Fruit fly (Drosophila melanogaster) whole organism, embryonic: ENCODE results near the gene mthl2.

Source experiments
- Blimp-1 ChIP-seq: fragments of 200-800 bp; sonication (Bioruptor generic); optimal IDR thresholded peaks from 3 replicates; lab custom pipeline; 2018; ENCODE audit warnings: missing biosample characterization, missing genetic modification characterization, mild to moderate bottlenecking, moderate library complexity, missing genetic modification reagents
- CG11093 ChIP-seq: fragments of 200-800 bp; sonication (Bioruptor generic); IDR thresholded peaks from 3 replicates; pipeline ENCODE4 v1.3.6; 2022; ENCODE audit warnings: missing biosample characterization, missing genetic modification characterization
- CG11696 ChIP-seq: fragments of 200-800 bp; sonication (Bioruptor generic); IDR thresholded peaks from 2 replicates; pipeline ENCODE4 v1.3.6; 2022; ENCODE audit warnings: missing biosample characterization, missing genetic modification characterization
- CG13775 ChIP-seq: fragments of 200-800 bp; sonication (Bioruptor generic); optimal IDR thresholded peaks from 3 replicates; lab custom pipeline; 2017; ENCODE audit warnings: missing biosample characterization, mild to moderate bottlenecking, missing genetic modification characterization
- CG15601 ChIP-seq: fragments of 200-800 bp; sonication (Bioruptor generic); optimal IDR thresholded peaks from 3 replicates; lab custom pipeline; 2019; ENCODE audit warnings: missing biosample characterization, mild to moderate bottlenecking, missing genetic modification characterization, moderate library complexity
- CG15696 ChIP-seq: fragments of 200-800 bp; sonication (Bioruptor generic); optimal IDR thresholded peaks from 2 replicates; lab custom pipeline; 2019; ENCODE audit warnings: missing biosample characterization, mild to moderate bottlenecking, missing genetic modification characterization, moderate library complexity
- CG16813 ChIP-seq: fragments of 200-800 bp; sonication (Bioruptor generic); IDR thresholded peaks from 3 replicates; pipeline ENCODE4 v1.3.6; 2022; ENCODE audit warnings: missing biosample characterization, missing genetic modification characterization; ENCODE audit not compliant: partially characterized antibody
- CG2120 ChIP-seq: fragments of 200-800 bp; sonication (Bioruptor generic); optimal IDR thresholded peaks from 3 replicates; lab custom pipeline; 2016; ENCODE audit warnings: missing biosample characterization, missing genetic modification characterization
- CG2199 ChIP-seq: fragments of 200-800 bp; sonication (Bioruptor generic); IDR thresholded peaks from 3 replicates; pipeline ENCODE4 v1.3.6; 2022; ENCODE audit warnings: missing biosample characterization, missing genetic modification characterization
- CG30020 ChIP-seq: fragments of 200-800 bp; optimal IDR thresholded peaks from 2 replicates; lab custom pipeline; 2019; ENCODE audit warnings: missing biosample characterization, mild to moderate bottlenecking, missing genetic modification characterization, moderate library complexity
- CG30403 ChIP-seq: fragments of 200-800 bp; sonication (Bioruptor generic); optimal IDR thresholded peaks from 3 replicates; lab custom pipeline; 2016; ENCODE audit warnings: missing biosample characterization, missing genetic modification characterization
- CG31365 ChIP-seq: fragments of 200-800 bp; sonication (Bioruptor generic); optimal IDR thresholded peaks from 2 replicates; lab custom pipeline; 2018; ENCODE audit warnings: missing biosample characterization, mild to moderate bottlenecking, missing genetic modification characterization
- CG33213 ChIP-seq: fragments of 200-800 bp; sonication (Bioruptor generic); optimal IDR thresholded peaks from 3 replicates; lab custom pipeline; 2016; ENCODE audit warnings: missing biosample characterization, missing genetic modification characterization
- CG4328 ChIP-seq: fragments of 200-800 bp; sonication (Bioruptor generic); optimal IDR thresholded peaks from 3 replicates; lab custom pipeline; 2017; ENCODE audit warnings: missing biosample characterization, missing genetic modification reagents, missing genetic modification characterization
- CG7928 ChIP-seq: fragments of 200-800 bp; sonication (Bioruptor generic); optimal IDR thresholded peaks from 2 replicates; lab custom pipeline; 2017; ENCODE audit warnings: missing biosample characterization, mild to moderate bottlenecking, missing genetic modification characterization
- CG8924 ChIP-seq: fragments of 200-800 bp; optimal IDR thresholded peaks from 3 replicates; lab custom pipeline; 2019; ENCODE audit warnings: missing biosample characterization, mild to moderate bottlenecking, missing genetic modification characterization, moderate library complexity
- E2f1 ChIP-seq: fragments of 200-800 bp; sonication (Bioruptor generic); IDR thresholded peaks from 2 replicates; pipeline ENCODE4 v1.3.6; 2022; ENCODE audit warnings: missing biosample characterization, missing genetic modification characterization
- Ets97D ChIP-seq: fragments of 200-800 bp; sonication (Bioruptor generic); optimal IDR thresholded peaks from 3 replicates; lab custom pipeline; 2016; ENCODE audit warnings: missing biosample characterization, missing genetic modification characterization
- HLH3B ChIP-seq: fragments of 200-800 bp; sonication (Bioruptor generic); IDR thresholded peaks from 2 replicates; pipeline ENCODE4 v1.3.6; 2022; ENCODE audit warnings: missing biosample characterization, missing genetic modification characterization
- HLH54F ChIP-seq: fragments of 200-800 bp; sonication (Bioruptor generic); optimal IDR thresholded peaks from 3 replicates; lab custom pipeline; 2016; ENCODE audit warnings: missing biosample characterization, missing genetic modification characterization
- Jarid2 ChIP-seq: fragments of 200-800 bp; sonication (Bioruptor generic); optimal IDR thresholded peaks from 3 replicates; lab custom pipeline; 2017; ENCODE audit warnings: mild to moderate bottlenecking, missing biosample characterization, missing genetic modification reagents, missing genetic modification characterization
- Myb ChIP-seq: fragments of 200-800 bp; sonication (Bioruptor generic); optimal IDR thresholded peaks from 2 replicates; lab custom pipeline; 2016; ENCODE audit warnings: missing biosample characterization, missing genetic modification characterization
- Opbp ChIP-seq: fragments of 200-800 bp; sonication (Bioruptor generic); IDR thresholded peaks from 3 replicates; pipeline ENCODE4 v1.3.6; 2022; ENCODE audit warnings: missing biosample characterization, missing genetic modification characterization; ENCODE audit not compliant: partially characterized antibody
- Pdp1 ChIP-seq, 2 experiments: fragments of 200-800 bp; sonication (Bioruptor generic); optimal IDR thresholded peaks; 3 replicates each; lab custom pipeline; 2016; ENCODE audit warnings: missing biosample characterization in 2 of 2, missing genetic modification characterization in 2 of 2, mild to moderate bottlenecking in 1 of 2, moderate library complexity in 1 of 2
- Side ChIP-seq: fragments of 200-800 bp; sonication (Bioruptor generic); optimal IDR thresholded peaks from 2 replicates; lab custom pipeline; 2016; ENCODE audit warnings: missing biosample characterization, missing genetic modification characterization
- Six4 ChIP-seq: fragments of 200-800 bp; sonication (Bioruptor generic); optimal IDR thresholded peaks from 2 replicates; lab custom pipeline; 2016; ENCODE audit warnings: missing biosample characterization, missing genetic modification characterization
- al ChIP-seq: fragments of 200-800 bp; sonication (Bioruptor generic); IDR thresholded peaks from 2 replicates; pipeline ENCODE4 v1.3.6; 2022; ENCODE audit warnings: missing biosample characterization, missing genetic modification characterization
- gce ChIP-seq: fragments of 200-800 bp; sonication (Bioruptor generic); IDR thresholded peaks from 3 replicates; pipeline ENCODE4 v1.3.6; 2022; ENCODE audit warnings: missing biosample characterization, missing genetic modification characterization
- grn ChIP-seq: fragments of 200-800 bp; sonication (Bioruptor generic); optimal IDR thresholded peaks from 3 replicates; lab custom pipeline; 2017; ENCODE audit warnings: missing biosample characterization, missing genetic modification characterization
- gro ChIP-seq: fragments of 200-800 bp; sonication (Bioruptor generic); optimal IDR thresholded peaks from 2 replicates; lab custom pipeline; 2016; ENCODE audit warnings: missing biosample characterization, missing genetic modification characterization
- gsb-n ChIP-seq: fragments of 200-800 bp; sonication (Bioruptor generic); optimal IDR thresholded peaks from 3 replicates; lab custom pipeline; 2018; ENCODE audit warnings: missing biosample characterization, mild to moderate bottlenecking, missing genetic modification characterization
- hb ChIP-seq: fragments of 200-800 bp; sonication (Bioruptor generic); IDR thresholded peaks from 3 replicates; pipeline ENCODE4 v1.3.6; 2022; ENCODE audit warnings: missing biosample characterization, missing genetic modification characterization; ENCODE audit not compliant: partially characterized antibody
- jumu ChIP-seq: fragments of 200-800 bp; sonication (Bioruptor generic); optimal IDR thresholded peaks from 3 replicates; lab custom pipeline; 2016; ENCODE audit warnings: missing biosample characterization, missing genetic modification characterization
- lab ChIP-seq: fragments of 200-800 bp; sonication (Bioruptor generic); optimal IDR thresholded peaks from 3 replicates; lab custom pipeline; 2017; ENCODE audit warnings: missing biosample characterization, missing genetic modification characterization, mild to moderate bottlenecking, moderate library complexity, missing genetic modification reagents
- lmd ChIP-seq: fragments of 200-800 bp; sonication (Bioruptor generic); IDR thresholded peaks from 2 replicates; pipeline ENCODE4 v1.3.6; 2022; ENCODE audit warnings: missing biosample characterization, missing genetic modification characterization
- mam ChIP-seq: fragments of 200-800 bp; sonication (Bioruptor generic); optimal IDR thresholded peaks from 3 replicates; lab custom pipeline; 2016; ENCODE audit warnings: missing biosample characterization, missing genetic modification characterization
- mld ChIP-seq: fragments of 200-800 bp; sonication (Bioruptor generic); IDR thresholded peaks from 3 replicates; pipeline ENCODE4 v1.3.6; 2022; ENCODE audit warnings: missing biosample characterization, missing genetic modification characterization; ENCODE audit not compliant: partially characterized antibody
- nerfin-2 ChIP-seq: fragments of 200-800 bp; sonication (Bioruptor generic); IDR thresholded peaks from 2 replicates; pipeline ENCODE4 v1.3.6; 2022; ENCODE audit warnings: missing biosample characterization, missing genetic modification characterization; ENCODE audit not compliant: partially characterized antibody
- pb ChIP-seq: fragments of 200-800 bp; sonication (Bioruptor generic); optimal IDR thresholded peaks from 3 replicates; lab custom pipeline; 2016; ENCODE audit warnings: missing biosample characterization, missing genetic modification characterization
- slou ChIP-seq: fragments of 200-800 bp; sonication (Bioruptor generic); optimal IDR thresholded peaks from 3 replicates; lab custom pipeline; 2016; ENCODE audit warnings: missing biosample characterization, missing genetic modification characterization
- sna ChIP-seq: fragments of 200-800 bp; sonication (Bioruptor generic); IDR thresholded peaks from 2 replicates; pipeline ENCODE4 v1.3.6; 2022; ENCODE audit warnings: missing biosample characterization, missing genetic modification characterization; ENCODE audit not compliant: partially characterized antibody
- tll ChIP-seq, 2 experiments: fragments of 200-800 bp in 1 of 2; fragments of >200 bp in 1 of 2; sonication (Bioruptor generic) in 1 of 2; optimal IDR thresholded peaks; 2 replicates each; lab custom pipeline; 2017 to 2019; ENCODE audit warnings: missing biosample characterization in 2 of 2, missing genetic modification characterization in 2 of 2, mild to moderate bottlenecking in 1 of 2, moderate library complexity in 1 of 2
- ttk ChIP-seq: fragments of 200-800 bp; sonication (Bioruptor generic); IDR thresholded peaks from 2 replicates; pipeline ENCODE4 v2.1.2; 2022; ENCODE audit warnings: missing biosample characterization, missing genetic modification characterization
- wdn ChIP-seq: fragments of 200-800 bp; sonication (Bioruptor generic); IDR thresholded peaks from 2 replicates; pipeline ENCODE4 v1.3.6; 2022; ENCODE audit warnings: missing biosample characterization, missing genetic modification characterization
- zfh2 ChIP-seq: fragments of 200-800 bp; sonication (Bioruptor generic); optimal IDR thresholded peaks from 2 replicates; lab custom pipeline; 2016; ENCODE audit warnings: missing biosample characterization, missing genetic modification characterization

mthl2 gene

DNA sequence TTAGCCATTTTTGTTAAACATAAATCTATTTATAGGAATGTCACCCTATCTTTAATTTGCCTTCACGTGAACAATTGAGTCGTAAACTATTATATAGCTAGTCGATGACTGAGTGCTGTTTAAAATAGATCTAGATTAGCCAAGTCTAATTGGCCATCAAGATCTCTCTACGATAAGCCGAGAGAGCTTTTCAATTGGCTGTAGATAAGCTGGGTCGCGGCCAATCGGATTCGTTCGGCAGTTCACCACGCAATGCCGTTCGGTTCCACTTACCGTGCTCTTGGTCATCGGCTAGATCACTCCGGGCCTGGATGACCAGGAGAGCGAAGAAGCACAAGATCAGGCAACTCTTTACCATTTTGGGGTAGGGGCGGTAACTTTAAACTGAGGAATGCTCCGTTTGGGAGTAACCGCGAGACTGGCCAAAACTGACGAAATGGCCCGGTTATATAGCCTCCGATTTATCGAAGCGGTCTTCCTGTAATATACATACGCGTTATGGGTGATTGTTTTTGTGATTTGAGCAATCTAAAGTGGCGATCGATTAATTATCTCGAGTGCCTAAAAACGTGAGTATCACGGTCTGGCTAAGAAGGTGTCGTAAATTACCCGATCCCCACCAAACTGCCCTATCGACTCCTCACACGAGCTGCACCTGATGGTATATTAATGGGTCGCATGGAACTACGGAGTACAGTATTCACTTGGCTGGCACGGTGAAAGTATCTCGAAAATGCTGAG lies 9.6 kb upstream of the mthl2 start, which contains the start of the genes Alp10 and Alp9 (continued):
- TF ChIP-seq Ets97D (GFP tag; lab: Kevin White, UChicago) (no peak), gro (no peak), grn (GFP tag; lab: Kevin White, UChicago) (peak; percentile 51), pb (no peak), mld (GFP tag; lab: Robert Waterston, UW) (no peak), lmd (GFP tag; lab: Robert Waterston, UW) (no peak), Pdp1 (GFP tag; optimal IDR thresholded peaks at IDR 0.05; lab: Kevin White, UChicago) (no peak), HLH54F (GFP tag; lab: Kevin White, UChicago) (no peak), lab (GFP tag; lab: Kevin White, UChicago) (no peak), CG11093 (GFP tag; lab: Robert Waterston, UW) (no peak), jumu (GFP tag; lab: Kevin White, UChicago) (no peak), CG30403 (GFP tag; lab: Kevin White, UChicago) (no peak), HLH3B (GFP tag; lab: Robert Waterston, UW) (no peak), Side (GFP tag; lab: Kevin White, UChicago) (no peak), CG4328 (GFP tag; lab: Kevin White, UChicago) (no peak), slou (GFP tag; lab: Kevin White, UChicago) (no peak), E2f1 (no peak), wdn (GFP tag; lab: Robert Waterston, UW) (no peak)

DNA sequence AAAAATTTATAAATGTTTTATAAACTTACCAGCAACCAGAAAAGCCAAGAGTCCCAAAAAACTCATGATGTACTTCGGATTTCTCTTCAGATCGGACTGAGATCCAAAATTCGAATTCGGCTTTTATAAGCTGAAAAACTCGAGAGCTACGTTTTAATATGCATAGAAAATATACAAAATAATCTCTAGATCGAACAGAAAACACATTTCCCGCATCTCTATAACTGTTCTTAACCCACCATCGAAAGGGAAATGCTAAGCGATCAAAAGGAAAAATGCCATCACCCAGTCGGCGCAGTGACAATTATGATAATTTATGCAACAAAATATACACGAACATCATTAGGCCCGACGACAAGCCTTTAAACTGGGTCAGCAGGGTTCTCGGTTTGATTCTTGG lies 5.0 kb upstream of the mthl2 start, which contains the start of gene CG10591:
CG10591 (minus strand) TSS at position 101 of the 400 bp plus-strand sequence.
- TF ChIP-seq gsb-n (tag; lab: Kevin White, UChicago) (no peak), Blimp-1 (GFP tag; lab: Kevin White, UChicago) (peak; percentile 81)

DNA sequence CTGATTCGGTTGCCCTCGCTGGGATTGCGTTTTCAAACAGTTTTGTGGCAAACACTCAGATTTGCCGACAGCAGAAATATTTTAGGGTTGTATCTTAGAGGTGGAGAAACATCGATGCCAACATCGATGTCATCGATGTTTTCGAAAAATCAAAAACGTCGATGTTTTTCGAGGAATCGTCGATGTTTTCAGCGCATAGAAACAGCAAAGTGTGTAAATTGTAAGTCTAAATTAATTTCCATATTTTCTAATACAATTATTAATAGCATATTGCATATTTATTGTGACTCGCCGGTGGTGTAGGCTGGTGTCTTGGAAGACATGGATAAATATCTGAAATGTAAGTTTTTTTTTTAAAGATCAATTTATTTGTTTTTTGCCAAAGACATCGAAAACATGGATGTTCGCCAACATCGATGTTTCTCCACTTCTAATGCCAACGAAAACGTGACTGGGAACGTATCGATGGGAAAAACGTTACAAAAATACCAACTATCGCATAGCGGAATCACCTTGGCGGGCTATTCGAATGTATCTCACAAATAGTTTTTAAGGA lies 652 bp upstream of the mthl2 start, which contains the start of gene TM9SF3:
TM9SF3 (minus strand) TSS at position 120 of the 556 bp plus-strand sequence.
- TF ChIP-seq al = no peak
- peak; percentile 46 for TF ChIP-seq mam (GFP tag; lab: Kevin White, UChicago)
- TF ChIP-seq CG30020 (tag; lab: Kevin White, UChicago) = peak; percentile 5
- peak; percentile 65 for TF ChIP-seq mld (GFP tag; lab: Robert Waterston, UW)
- TF ChIP-seq zfh2 (GFP tag; lab: Kevin White, UChicago) = peak; percentile 22
- no peak for TF ChIP-seq gro
- peak; percentile 38 for TF ChIP-seq CG13775 (GFP tag; lab: Kevin White, UChicago)
- peak; percentile 87 for TF ChIP-seq sna (GFP tag; lab: Robert Waterston, UW)
- TF ChIP-seq tll (GFP tag; optimal IDR thresholded peaks at IDR 0.05; lab: Kevin White, UChicago) = peak in 1 of 2 experiments; percentile 57
- peak; percentile 85 for TF ChIP-seq hb (GFP tag; lab: Robert Waterston, UW)
- TF ChIP-seq CG33213 (GFP tag; lab: Kevin White, UChicago) = peak; percentile 33
- peak; percentile 49 for TF ChIP-seq CG2120
- peak; percentile 7 for TF ChIP-seq HLH54F (GFP tag; lab: Kevin White, UChicago)
- no peak for TF ChIP-seq CG8924 (tag; lab: Kevin White, UChicago)
- TF ChIP-seq CG15696 = peak; percentile 23
- no peak for TF ChIP-seq CG2199 (GFP tag; lab: Robert Waterston, UW)
- no peak for TF ChIP-seq Six4 (GFP tag; lab: Kevin White, UChicago)
- peak; percentile 83 for TF ChIP-seq nerfin-2 (GFP tag; lab: Robert Waterston, UW)
- no peak for TF ChIP-seq CG31365 (tag; lab: Kevin White, UChicago)
- TF ChIP-seq Jarid2 (GFP tag; lab: Kevin White, UChicago) = peak; percentile 4
- TF ChIP-seq gce (GFP tag; lab: Robert Waterston, UW) = no peak
- no peak for TF ChIP-seq CG15601 (tag; lab: Kevin White, UChicago)
- no peak for TF ChIP-seq CG11696 (GFP tag; lab: Robert Waterston, UW)
- peak; percentile 9 for TF ChIP-seq CG7928 (GFP tag; lab: Kevin White, UChicago)
- peak; percentile 8 for TF ChIP-seq Myb (GFP tag; lab: Kevin White, UChicago)
- TF ChIP-seq Opbp = peak; percentile 78
- peak; percentile 50; the same call in 1 of the 2 replicates for TF ChIP-seq ttk (GFP tag; lab: Robert Waterston, UW)
- peak; percentile 88 for TF ChIP-seq CG16813 (GFP tag; lab: Robert Waterston, UW)
